Worm (Caenorhabditis elegans): ENCODE data around the gene F22E5.2.

- TF ChIP-seq unc-62 (GFP tag; optimal IDR thresholded peaks at IDR 0.05) = no peak
- no peak for TF ChIP-seq ces-1 (GFP tag; optimal IDR thresholded peaks at IDR 0.05)
- TF ChIP-seq nhr-12 (tag; optimal IDR thresholded peaks at IDR 0.05) = no peak
- no peak for TF ChIP-seq ceh-43 (GFP tag; optimal IDR thresholded peaks at IDR 0.05)
- TF ChIP-seq drap-1 (GFP tag; optimal IDR thresholded peaks at IDR 0.05) = no peak
- no peak for TF ChIP-seq nhr-76 (tag; optimal IDR thresholded peaks at IDR 0.05)
- TF ChIP-seq snpc-4 (tag; optimal IDR thresholded peaks at IDR 0.05) = no peak
- no peak for TF ChIP-seq unc-39 (tag; optimal IDR thresholded peaks at IDR 0.05)
- no peak for TF ChIP-seq elt-3 (tag; optimal IDR thresholded peaks at IDR 0.05)
- no peak for TF ChIP-seq ztf-11 (tag; optimal IDR thresholded peaks at IDR 0.05)
- no peak for TF ChIP-seq hlh-1 (tag; optimal IDR thresholded peaks at IDR 0.05)
Measured at ce11 chrII:2640982-2641381, 24.2 kb upstream of the F22E5.2 start, which contains the start of gene F22E5.23.
